Fruit fly (Drosophila melanogaster) whole organism, prepupa: ENCODE measurements around the gene mei-P26.

Experiments used
- Blimp-1 ChIP-seq: fragments of 200-800 bp; sonication (Bioruptor generic); optimal IDR thresholded peaks from 3 replicates; lab custom pipeline; 2017; ENCODE audit warnings: missing biosample characterization, missing genetic modification characterization, mild to moderate bottlenecking, moderate library complexity, missing genetic modification reagents
- CG11294 ChIP-seq: fragments of 200-800 bp; sonication (Bioruptor generic); IDR thresholded peaks from 2 replicates; pipeline ENCODE4 v1.3.6; 2022; ENCODE audit warnings: missing biosample characterization, missing genetic modification characterization
- CG34406 ChIP-seq: fragments of 200-800 bp; sonication (Bioruptor generic); optimal IDR thresholded peaks from 3 replicates; lab custom pipeline; 2016; ENCODE audit warnings: missing biosample characterization, missing genetic modification characterization
- CG6854 ChIP-seq: fragments of 200-800 bp; sonication (Bioruptor generic); optimal IDR thresholded peaks from 2 replicates; lab custom pipeline; 2017; ENCODE audit warnings: missing biosample characterization, mild to moderate bottlenecking, missing genetic modification characterization
- Ets21C ChIP-seq: fragments of 200-800 bp; sonication (Bioruptor generic); optimal IDR thresholded peaks from 3 replicates; lab custom pipeline; 2016; ENCODE audit warnings: missing biosample characterization, missing genetic modification characterization
- Gug ChIP-seq: fragments of 200-800 bp; sonication (Bioruptor generic); IDR thresholded peaks from 2 replicates; pipeline ENCODE4 v1.3.6; 2022; ENCODE audit warnings: missing biosample characterization, missing genetic modification characterization
- Hr4 ChIP-seq: fragments of 200-800 bp; sonication (Bioruptor generic); optimal IDR thresholded peaks from 3 replicates; lab custom pipeline; 2016; ENCODE audit warnings: missing biosample characterization, missing genetic modification characterization
- acj6 ChIP-seq: fragments of 200-800 bp; sonication (Bioruptor generic); optimal IDR thresholded peaks from 3 replicates; lab custom pipeline; 2016; ENCODE audit warnings: missing biosample characterization, missing genetic modification characterization

- TF ChIP-seq CG6854 (no peak), CG11294 (peak; percentile 39; the same call in 1 of the 2 replicates), Gug (GFP tag; lab: Robert Waterston, UW) (0 out of 2 replicates have a peak, but pooled peaks have one; percentile 42), CG34406 (GFP tag; lab: Kevin White, UChicago) (no peak), Blimp-1 (GFP tag; lab: Kevin White, UChicago) (no peak), acj6 (GFP tag; lab: Kevin White, UChicago) (peak; percentile 14), Ets21C (no peak), Hr4 (GFP tag; lab: Kevin White, UChicago) (peak; percentile 36)
These were observed 57.4 kb downstream of the mei-P26 start for dm6 chrX:9220434-9220833.
